Worm (Caenorhabditis elegans) whole organism, late embryonic: Measurements from ENCODE around the gene F11A5.5.

Experiments
- T23F11.4 ChIP-seq: fragments of 200-800 bp; sonication (Bioruptor generic); optimal IDR thresholded peaks from 2 replicates; lab custom pipeline; 2018; ENCODE audit warnings: mild to moderate bottlenecking, missing genetic modification characterization, missing compliant biosample characterization
- ama-1 ChIP-seq: fragments of 150-350 bp; optimal IDR thresholded peaks from 2 replicates; lab custom pipeline; 2014
- ceh-14 ChIP-seq: sonication (generic microtip); optimal IDR thresholded peaks from 2 replicates; lab custom pipeline; 2016; ENCODE audit warnings: missing genotype, missing genetic modification characterization, missing compliant biosample characterization
- ceh-18 ChIP-seq: sonication (generic microtip); optimal IDR thresholded peaks from 2 replicates; lab custom pipeline; 2016; ENCODE audit warnings: missing genetic modification characterization, missing compliant biosample characterization
- ceh-22 ChIP-seq: sonication (generic microtip); optimal IDR thresholded peaks from 2 replicates; lab custom pipeline; 2017; ENCODE audit warnings: missing biosample characterization, missing genetic modification characterization
- ceh-24 ChIP-seq: sonication (generic microtip); optimal IDR thresholded peaks from 2 replicates; lab custom pipeline; 2016; ENCODE audit warnings: mild to moderate bottlenecking, missing genetic modification characterization, missing compliant biosample characterization
- ceh-30 ChIP-seq: fragments of 150-350 bp; optimal IDR thresholded peaks from 2 replicates; lab custom pipeline; 2014; ENCODE audit warnings: missing biosample characterization, missing genetic modification characterization
- ceh-34 ChIP-seq: sonication (generic microtip); optimal IDR thresholded peaks from 2 replicates; lab custom pipeline; 2016; ENCODE audit warnings: mild to moderate bottlenecking, missing genetic modification characterization, missing compliant biosample characterization
- ceh-48 ChIP-seq: sonication (generic microtip); optimal IDR thresholded peaks from 2 replicates; lab custom pipeline; 2016; ENCODE audit warnings: missing genetic modification characterization, inconsistent platforms, missing compliant biosample characterization
- ceh-9 ChIP-seq: sonication (generic microtip); optimal IDR thresholded peaks from 2 replicates; lab custom pipeline; 2016; ENCODE audit warnings: mild to moderate bottlenecking, missing genetic modification characterization, inconsistent platforms, missing compliant biosample characterization
- che-1 ChIP-seq: sonication (generic microtip); optimal IDR thresholded peaks from 2 replicates; lab custom pipeline; 2016; ENCODE audit warnings: mild to moderate bottlenecking, missing genetic modification characterization, missing compliant biosample characterization
- dmd-4 ChIP-seq: sonication (generic microtip); optimal IDR thresholded peaks from 2 replicates; lab custom pipeline; 2016; ENCODE audit warnings: borderline replicate concordance, missing genetic modification characterization, missing compliant biosample characterization
- dve-1 ChIP-seq: sonication (generic microtip); optimal IDR thresholded peaks from 2 replicates; lab custom pipeline; 2017; ENCODE audit warnings: antibody characterized with exemption, mild to moderate bottlenecking, missing genetic modification characterization, missing compliant biosample characterization
- elt-2 ChIP-seq: sonication (generic microtip); optimal IDR thresholded peaks from 2 replicates; lab custom pipeline; 2016; ENCODE audit warnings: missing genetic modification reagents, missing genetic modification characterization, missing compliant biosample characterization
- elt-4 ChIP-seq: sonication (generic microtip); optimal IDR thresholded peaks from 2 replicates; lab custom pipeline; 2016; ENCODE audit warnings: missing genetic modification characterization, missing compliant biosample characterization
- ets-4 ChIP-seq: sonication (generic microtip); optimal IDR thresholded peaks from 2 replicates; lab custom pipeline; 2016; ENCODE audit warnings: missing genetic modification characterization, missing compliant biosample characterization
- eyg-1 ChIP-seq: sonication (generic microtip); optimal IDR thresholded peaks from 2 replicates; lab custom pipeline; 2016; ENCODE audit warnings: missing genotype, missing genetic modification characterization, missing compliant biosample characterization
- fax-1 ChIP-seq: sonication (generic microtip); optimal IDR thresholded peaks from 2 replicates; lab custom pipeline; 2016; ENCODE audit warnings: missing genotype, missing genetic modification characterization, missing compliant biosample characterization
- fkh-6 ChIP-seq: sonication (generic microtip); optimal IDR thresholded peaks from 2 replicates; lab custom pipeline; 2016; ENCODE audit warnings: missing genetic modification characterization, missing compliant biosample characterization
- hlh-13 ChIP-seq: fragments of 200-800 bp; sonication (Bioruptor generic); optimal IDR thresholded peaks from 2 replicates; lab custom pipeline; 2018; ENCODE audit warnings: mild to moderate bottlenecking, missing genetic modification characterization, missing compliant biosample characterization
- hlh-15 ChIP-seq: sonication (generic microtip); optimal IDR thresholded peaks from 2 replicates; lab custom pipeline; 2016; ENCODE audit warnings: missing genetic modification characterization, missing compliant biosample characterization
- hlh-6 ChIP-seq: sonication (generic microtip); optimal IDR thresholded peaks from 2 replicates; lab custom pipeline; 2016; ENCODE audit warnings: missing genotype, missing genetic modification characterization, missing compliant biosample characterization
- lim-6 ChIP-seq: sonication (generic microtip); optimal IDR thresholded peaks from 2 replicates; lab custom pipeline; 2016; ENCODE audit warnings: missing genetic modification characterization, missing compliant biosample characterization
- lin-11 ChIP-seq: fragments of 200-800 bp; sonication (Bioruptor generic); optimal IDR thresholded peaks from 2 replicates; lab custom pipeline; 2018; ENCODE audit warnings: mild to moderate bottlenecking, missing genetic modification characterization, missing compliant biosample characterization
- mec-3 ChIP-seq: sonication (generic microtip); optimal IDR thresholded peaks from 2 replicates; lab custom pipeline; 2016; ENCODE audit warnings: borderline replicate concordance, missing genetic modification characterization, missing compliant biosample characterization
- nhr-232 ChIP-seq: sonication (generic microtip); optimal IDR thresholded peaks from 2 replicates; lab custom pipeline; 2016; ENCODE audit warnings: missing genetic modification characterization, missing compliant biosample characterization
- pag-3 ChIP-seq: sonication (generic microtip); optimal IDR thresholded peaks from 2 replicates; lab custom pipeline; 2016; ENCODE audit warnings: missing compliant biosample characterization, missing genetic modification characterization, borderline replicate concordance
- pax-1 ChIP-seq: fragments of 150-350 bp; optimal IDR thresholded peaks from 2 replicates; lab custom pipeline; 2014; ENCODE audit warnings: missing biosample characterization, missing genetic modification characterization
- pha-4 ChIP-seq: fragments of 150-350 bp; optimal IDR thresholded peaks from 2 replicates; lab custom pipeline; 2018; ENCODE audit warnings: missing biosample characterization, missing genetic modification reagents, missing genetic modification characterization
- ref-2 ChIP-seq: sonication (generic microtip); optimal IDR thresholded peaks from 2 replicates; lab custom pipeline; 2016; ENCODE audit warnings: missing genetic modification characterization, missing compliant biosample characterization
- rnt-1 ChIP-seq: sonication (generic microtip); optimal IDR thresholded peaks from 2 replicates; lab custom pipeline; 2016; ENCODE audit warnings: missing genetic modification characterization, missing compliant biosample characterization
- syd-9 ChIP-seq: sonication (generic microtip); optimal IDR thresholded peaks from 2 replicates; lab custom pipeline; 2016; ENCODE audit warnings: mild to moderate bottlenecking, missing genetic modification characterization, moderate library complexity, missing compliant biosample characterization
- tbx-2 ChIP-seq: sonication (generic microtip); optimal IDR thresholded peaks from 2 replicates; lab custom pipeline; 2016; ENCODE audit warnings: missing genetic modification characterization, missing compliant biosample characterization
- ttx-3 ChIP-seq: sonication (generic microtip); optimal IDR thresholded peaks from 2 replicates; lab custom pipeline; 2016; ENCODE audit warnings: missing genetic modification reagents, missing genetic modification characterization, missing compliant biosample characterization
- unc-3 ChIP-seq, 2 experiments: fragments of 200-800 bp in 1 of 2; sonication (Bioruptor generic) in 1 of 2; sonication (generic microtip) in 1 of 2; conservative IDR thresholded peaks in 1 of 2; optimal IDR thresholded peaks in 1 of 2; 2 replicates each; pipeline versions ENCODE4 v1.3.6 to Lab custom; 2016 to 2022; ENCODE audit warnings: missing compliant biosample characterization in 2 of 2, missing genetic modification characterization in 2 of 2, missing genetic modification reagents in 1 of 2
- unc-42 ChIP-seq: sonication (generic microtip); optimal IDR thresholded peaks from 2 replicates; lab custom pipeline; 2016; ENCODE audit warnings: missing genotype, missing genetic modification characterization, missing compliant biosample characterization
- unc-55 ChIP-seq: sonication (generic microtip); optimal IDR thresholded peaks from 2 replicates; lab custom pipeline; 2017; ENCODE audit warnings: missing biosample characterization, missing genetic modification reagents, missing genetic modification characterization
- unc-86 ChIP-seq: sonication (generic microtip); optimal IDR thresholded peaks from 2 replicates; lab custom pipeline; 2016; ENCODE audit warnings: missing genetic modification characterization, missing compliant biosample characterization
- ztf-16 ChIP-seq: sonication (generic microtip); optimal IDR thresholded peaks from 2 replicates; lab custom pipeline; 2017; ENCODE audit warnings: missing genetic modification characterization, missing compliant biosample characterization

F11A5.5 gene

ce11 chrV:16225524-16226116, 27.5 kb downstream of the F11A5.5 start:
- TF ChIP-seq mec-3 (tag; lab: Kevin White, UChicago) (no peak), fkh-6 (tag; lab: Kevin White, UChicago) (no peak)

- TF ChIP-seq dmd-4 (tag; lab: Kevin White, UChicago) (no peak), unc-3 (GFP tag; conservative IDR thresholded peaks at IDR 0.05; lab: Robert Waterston, UW) (no peak), unc-3 (tag; optimal IDR thresholded peaks at IDR 0.05; lab: Kevin White, UChicago) (no peak), ceh-18 (tag; lab: Kevin White, UChicago) (no peak), fax-1 (tag; lab: Kevin White, UChicago) (no peak), hlh-15 (no peak), che-1 (no peak), ceh-30 (tag; lab: Kevin White, UChicago) (no peak), unc-86 (no peak), rnt-1 (no peak), T23F11.4 (GFP tag; lab: Kevin White, UChicago) (no peak), pha-4 (tag; lab: Kevin White, UChicago) (no peak), ets-4 (tag; lab: Kevin White, UChicago) (no peak), syd-9 (tag; lab: Kevin White, UChicago) (no peak), ama-1 (no peak), hlh-13 (GFP tag; lab: Kevin White, UChicago) (no peak), pax-1 (tag; lab: Kevin White, UChicago) (no peak), hlh-6 (no peak), ref-2 (no peak), lin-11 (tag; lab: Kevin White, UChicago) (no peak), nhr-232 (tag; lab: Kevin White, UChicago) (no peak)
- TF ChIP-seq, all 69 proteins: peak for 0
Observed at ce11 chrV:16226581-16226980, 28.5 kb downstream of the F11A5.5 start, which contains the start of gene F11A5.13. Gene F11A5.13 (minus strand): TSS chrV:16226681.

ce11 chrV:16229439-16229838, 31.3 kb downstream of the F11A5.5 start:
- TF ChIP-seq rnt-1 (no peak), unc-55 (no peak), ceh-24 (no peak), dve-1 (tag; lab: Kevin White, UChicago) (no peak), lin-11 (tag; lab: Kevin White, UChicago) (no peak), ceh-48 (tag; lab: Kevin White, UChicago) (no peak), tbx-2 (tag; lab: Kevin White, UChicago) (no peak), ttx-3 (tag; lab: Kevin White, UChicago) (no peak), ceh-9 (tag; lab: Kevin White, UChicago) (no peak), hlh-6 (no peak)

- TF ChIP-seq ceh-34 (tag; lab: Kevin White, UChicago) (no peak), ceh-18 (tag; lab: Kevin White, UChicago) (no peak), elt-2 (tag; lab: Kevin White, UChicago) (no peak), hlh-15 (no peak), nhr-232 (tag; lab: Kevin White, UChicago) (no peak), ceh-22 (tag; lab: Kevin White, UChicago) (no peak), ceh-14 (tag; lab: Kevin White, UChicago) (no peak), dve-1 (tag; lab: Kevin White, UChicago) (no peak), eyg-1 (tag; lab: Kevin White, UChicago) (no peak), pha-4 (tag; lab: Kevin White, UChicago) (no peak), dmd-4 (tag; lab: Kevin White, UChicago) (no peak), unc-42 (tag; lab: Kevin White, UChicago) (no peak), hlh-13 (GFP tag; lab: Kevin White, UChicago) (no peak), pag-3 (tag; lab: Kevin White, UChicago) (no peak), ets-4 (tag; lab: Kevin White, UChicago) (no peak), lim-6 (tag; lab: Kevin White, UChicago) (no peak), elt-4 (tag; lab: Kevin White, UChicago) (no peak), ama-1 (no peak), ztf-16 (tag; lab: Kevin White, UChicago) (no peak), mec-3 (tag; lab: Kevin White, UChicago) (no peak)
Observed at ce11 chrV:16229896-16230295, 31.8 kb downstream of the F11A5.5 start, which contains the start of the genes F21H7.2 and F21H7.12. Gene F21H7.2 (minus strand): TSS chrV:16229996. Gene F21H7.12 (plus strand): TSS chrV:16230165.
